Fruit fly (Drosophila melanogaster): ENCODE data around the gene Mkrn1.

Mkrn1 gene

DNA sequence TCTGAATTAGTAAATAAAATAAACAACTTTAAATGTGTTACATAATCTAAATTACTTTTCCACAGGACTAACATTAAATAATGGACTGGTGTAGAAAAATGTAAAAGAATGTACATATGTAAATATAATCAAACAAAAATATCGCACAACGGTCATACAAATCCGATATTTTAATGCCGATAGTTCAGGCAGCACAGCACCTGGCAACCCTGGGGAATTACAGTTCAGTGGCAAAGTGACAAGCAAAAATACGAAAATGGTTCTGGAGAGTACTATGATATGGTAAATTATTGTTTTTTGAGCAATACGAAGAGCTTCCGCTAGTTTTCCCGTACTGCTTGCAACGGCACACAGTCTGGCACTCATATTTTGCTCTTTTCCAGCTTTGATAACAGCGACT is 3.3 kb upstream of the Mkrn1 start, which contains the start of gene Rpn10 (continued):
- no peak for TF ChIP-seq crp (GFP tag; optimal IDR thresholded peaks at IDR 0.05)
- no peak for TF ChIP-seq ftz-f1 (GFP tag; optimal IDR thresholded peaks at IDR 0.05)
- no peak for TF ChIP-seq her (GFP tag; optimal IDR thresholded peaks at IDR 0.05)
- no peak for TF ChIP-seq CG10462 (GFP tag; optimal IDR thresholded peaks at IDR 0.05)
- peak; percentile 99 for TF ChIP-seq Bgb (GFP tag; IDR thresholded peaks at IDR 0.05; ENCODE audit: partially characterized antibody)
- TF ChIP-seq CG12659 (GFP tag; optimal IDR thresholded peaks at IDR 0.05), result peak; percentile 83
- TF ChIP-seq Nf-YA (GFP tag; IDR thresholded peaks at IDR 0.05), result no peak
- TF ChIP-seq MTF-1 (GFP tag; optimal IDR thresholded peaks at IDR 0.05; ENCODE audit: borderline replicate concordance), result no peak
- TF ChIP-seq zfh1 (GFP tag; IDR thresholded peaks at IDR 0.05), result no peak
- no peak for TF ChIP-seq CG12219 (GFP tag; optimal IDR thresholded peaks at IDR 0.05)
- TF ChIP-seq CrebB (tag; optimal IDR thresholded peaks at IDR 0.05), result no peak
- no peak for TF ChIP-seq CG5953 (GFP tag; IDR thresholded peaks at IDR 0.05)
- peak; percentile 64 for TF ChIP-seq phol (tag; optimal IDR thresholded peaks at IDR 0.05)
- peak; percentile 88 for TF ChIP-seq HmgZ (tag; optimal IDR thresholded peaks at IDR 0.05)
- no peak for TF ChIP-seq Sox102F (GFP tag; optimal IDR thresholded peaks at IDR 0.05)
- TF ChIP-seq vnd (GFP tag; IDR thresholded peaks at IDR 0.05; ENCODE audit: partially characterized antibody), result peak; percentile 97
- no peak for TF ChIP-seq CG8089 (GFP tag; optimal IDR thresholded peaks at IDR 0.05)
- no peak for TF ChIP-seq Elba2 (GFP tag; optimal IDR thresholded peaks at IDR 0.05)
- TF ChIP-seq CG11695 (GFP tag; IDR thresholded peaks at IDR 0.05), result no peak
- no peak for TF ChIP-seq cad (GFP tag; optimal IDR thresholded peaks at IDR 0.05)
- peak; percentile 99 for TF ChIP-seq CG16813 (GFP tag; IDR thresholded peaks at IDR 0.05; ENCODE audit: partially characterized antibody)
- TF ChIP-seq lab (GFP tag; optimal IDR thresholded peaks at IDR 0.05), result no peak
- TF ChIP-seq CG2875 (GFP tag; optimal IDR thresholded peaks at IDR 0.05), result no peak
- TF ChIP-seq CG8765 (GFP tag; IDR thresholded peaks at IDR 0.05), result no peak
- no peak for TF ChIP-seq CG11696 (GFP tag; IDR thresholded peaks at IDR 0.05)
- no peak for TF ChIP-seq CkIIα-i1 (GFP tag; IDR thresholded peaks at IDR 0.05)
- TF ChIP-seq Hr39 (optimal IDR thresholded peaks at IDR 0.05), result no peak
- TF ChIP-seq CG42726 (GFP tag; IDR thresholded peaks at IDR 0.05; ENCODE audit: partially characterized antibody), result peak; percentile 98
- TF ChIP-seq CG13424 (tag; optimal IDR thresholded peaks at IDR 0.05), result peak; percentile 44
- no peak for TF ChIP-seq HLH54F (GFP tag; optimal IDR thresholded peaks at IDR 0.05)
- TF ChIP-seq Dp (GFP tag; optimal IDR thresholded peaks at IDR 0.05), result peak; percentile 59
- TF ChIP-seq Stat92E (GFP tag; optimal IDR thresholded peaks at IDR 0.05), result peak in 1 of 3 experiments; percentile 12
- TF ChIP-seq vvl (GFP tag; IDR thresholded peaks at IDR 0.05), result no peak; the same call in 1 of the 2 replicates
- peak; percentile 4 for TF ChIP-seq ind (GFP tag; optimal IDR thresholded peaks at IDR 0.05)
- peak; percentile 94 for TF ChIP-seq pzg (GFP tag; optimal IDR thresholded peaks at IDR 0.05)
- no peak for TF ChIP-seq ewg (GFP tag; optimal IDR thresholded peaks at IDR 0.05)
- no peak for TF ChIP-seq CG6854 (GFP tag; optimal IDR thresholded peaks at IDR 0.05)
- no peak for TF ChIP-seq pnt (GFP tag; optimal IDR thresholded peaks at IDR 0.05)
- no peak; the same call in 1 of the 2 replicates for TF ChIP-seq Dref (GFP tag; IDR thresholded peaks at IDR 0.05)
- TF ChIP-seq CG17186 (GFP tag; optimal IDR thresholded peaks at IDR 0.05), result no peak
- no peak for TF ChIP-seq CG6683 (GFP tag; optimal IDR thresholded peaks at IDR 0.05)
- no peak for TF ChIP-seq CG9727 (GFP tag; optimal IDR thresholded peaks at IDR 0.05)
- no peak for TF ChIP-seq jumu (GFP tag; optimal IDR thresholded peaks at IDR 0.05)
- TF ChIP-seq CG1832 (GFP tag; optimal IDR thresholded peaks at IDR 0.05), result no peak
- TF ChIP-seq CG11093 (GFP tag; IDR thresholded peaks at IDR 0.05), result no peak
- peak; percentile 61; the same call in 1 of the 3 replicates for TF ChIP-seq CG34422 (GFP tag; IDR thresholded peaks at IDR 0.05)
- TF ChIP-seq CG4854 (GFP tag; optimal IDR thresholded peaks at IDR 0.05), result peak; percentile 10
- no peak for TF ChIP-seq chm (GFP tag; IDR thresholded peaks at IDR 0.05)
- TF ChIP-seq trem (tag; optimal IDR thresholded peaks at IDR 0.05), result peak; percentile 86
- TF ChIP-seq CG10654 (GFP tag; optimal IDR thresholded peaks at IDR 0.05), result peak; percentile 11
- TF ChIP-seq CG14965 (GFP tag; optimal IDR thresholded peaks at IDR 0.05; ENCODE audit: borderline replicate concordance), result no peak

Measured in whole organism, embryonic.